Worm (Caenorhabditis elegans): ENCODE measurements around the gene C35D10.12.

Gene C35D10.12

DNA sequence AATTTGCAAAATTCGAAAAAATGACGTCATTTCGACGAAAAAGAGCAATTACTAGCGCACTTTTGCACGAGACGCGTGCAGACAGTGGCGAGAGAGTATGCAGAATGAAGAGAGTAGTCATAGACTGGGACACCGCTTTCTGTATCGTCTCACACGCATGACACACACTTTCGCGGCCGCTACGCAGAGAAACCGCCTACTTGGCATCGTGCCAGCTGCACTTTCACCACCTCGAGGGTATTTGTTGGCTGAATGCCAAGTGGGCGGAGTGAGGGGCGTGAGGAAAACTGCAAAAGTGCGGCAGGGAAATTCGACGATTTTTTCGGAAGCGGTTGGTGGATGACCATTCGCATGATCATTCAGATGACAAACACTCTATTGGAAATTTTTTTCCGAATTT is 25.2 kb upstream of the C35D10.12 start (continued):
- TF ChIP-seq sox-2 (GFP tag; IDR thresholded peaks at IDR 0.05) (no peak; the same call in 1 of the 2 replicates), pros-1 (tag; optimal IDR thresholded peaks at IDR 0.05) (peak; percentile 92), pha-2 (tag; optimal IDR thresholded peaks at IDR 0.05) (peak; percentile 43), lim-6 (tag; optimal IDR thresholded peaks at IDR 0.05) (peak; percentile 79), eyg-1 (tag; optimal IDR thresholded peaks at IDR 0.05) (peak; percentile 25), ceh-19 (GFP tag; optimal IDR thresholded peaks at IDR 0.05) (peak; percentile 56), zip-5 (tag; optimal IDR thresholded peaks at IDR 0.05) (no peak), ceh-48 (tag; optimal IDR thresholded peaks at IDR 0.05) (peak; percentile 23), unc-86 (tag; optimal IDR thresholded peaks at IDR 0.05) (peak; percentile 54), tbx-7 (tag; optimal IDR thresholded peaks at IDR 0.05) (peak; percentile 52), madf-2 (tag; optimal IDR thresholded peaks at IDR 0.05) (peak; percentile 63), npax-4 (tag; optimal IDR thresholded peaks at IDR 0.05) (no peak), unc-55 (GFP tag; optimal IDR thresholded peaks at IDR 0.05) (peak; percentile 94), pha-4 (tag; optimal IDR thresholded peaks at IDR 0.05) (no peak), pqm-1 (tag; optimal IDR thresholded peaks at IDR 0.05) (peak; percentile 77), hlh-13 (GFP tag; optimal IDR thresholded peaks at IDR 0.05) (no peak), pag-3 (tag; optimal IDR thresholded peaks at IDR 0.05; ENCODE audit: borderline replicate concordance) (no peak), ceh-24 (tag; optimal IDR thresholded peaks at IDR 0.05) (no peak), C08G9.2 (tag; optimal IDR thresholded peaks at IDR 0.05) (peak; percentile 60), fkh-10 (GFP tag; optimal IDR thresholded peaks at IDR 0.05) (peak; percentile 72), tbx-2 (tag; optimal IDR thresholded peaks at IDR 0.05) (peak; percentile 98), nhr-232 (tag; optimal IDR thresholded peaks at IDR 0.05) (no peak), nhr-11 (tag; optimal IDR thresholded peaks at IDR 0.05) (no peak), sdc-2 (tag; optimal IDR thresholded peaks at IDR 0.05) (peak; percentile 75), hlh-6 (tag; optimal IDR thresholded peaks at IDR 0.05) (peak; percentile 37), lin-11 (tag; optimal IDR thresholded peaks at IDR 0.05) (no peak), rnt-1 (tag; optimal IDR thresholded peaks at IDR 0.05) (peak; percentile 98), Y22D7AL.16 (tag; optimal IDR thresholded peaks at IDR 0.05) (no peak), fkh-6 (tag; optimal IDR thresholded peaks at IDR 0.05) (peak; percentile 54), ceh-34 (tag; optimal IDR thresholded peaks at IDR 0.05) (peak; percentile 95), ceh-30 (tag; optimal IDR thresholded peaks at IDR 0.05) (peak; percentile 5), F13H6.1 (tag; optimal IDR thresholded peaks at IDR 0.05) (peak; percentile 89), ceh-18 (tag; optimal IDR thresholded peaks at IDR 0.05) (peak; percentile 99), gmeb-2 (tag; optimal IDR thresholded peaks at IDR 0.05) (peak; percentile 10), hlh-8 (tag; optimal IDR thresholded peaks at IDR 0.05) (peak; percentile 40), ceh-31 (tag; optimal IDR thresholded peaks at IDR 0.05) (peak; percentile 98), odd-2 (tag; optimal IDR thresholded peaks at IDR 0.05) (no peak), fax-1 (tag; optimal IDR thresholded peaks at IDR 0.05) (no peak), ama-1 (optimal IDR thresholded peaks at IDR 0.05) (no peak), unc-3 (GFP tag; conservative IDR thresholded peaks at IDR 0.05) (0 out of 2 replicates have a peak, but pooled peaks have one; percentile 37), unc-3 (tag; optimal IDR thresholded peaks at IDR 0.05) (peak; percentile 85), C38D4.7 (GFP tag; optimal IDR thresholded peaks at IDR 0.05) (no peak), K09A11.1 (tag; optimal IDR thresholded peaks at IDR 0.05; ENCODE audit: insufficient read depth) (peak; percentile 33)

DNA sequence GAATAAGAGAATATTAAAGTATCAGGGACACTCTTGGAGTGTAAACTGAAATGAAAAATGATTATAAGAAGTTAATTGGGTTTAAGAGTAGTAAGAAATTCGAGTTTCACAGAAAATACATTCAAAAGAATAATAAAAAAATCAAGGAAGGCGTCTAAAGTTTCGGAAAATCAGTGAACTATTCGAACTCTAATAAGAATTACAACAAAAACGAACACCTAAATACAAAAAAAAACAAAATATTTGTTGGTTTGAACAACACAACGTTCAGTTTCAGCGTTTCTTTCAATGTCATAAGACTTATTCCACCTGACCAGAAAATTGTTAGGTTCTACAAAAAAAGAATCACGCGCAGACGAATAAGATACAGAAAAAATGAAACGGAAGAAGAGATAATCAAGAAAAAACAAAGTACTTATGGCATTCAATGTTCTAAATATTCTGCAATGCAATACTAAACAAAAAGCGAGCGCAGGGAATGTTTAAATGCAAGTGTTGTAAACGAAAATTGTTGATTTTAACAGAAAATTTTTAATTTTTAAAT is 24.5 kb upstream of the C35D10.12 start, which contains the start of gene nhl-2:
nhl-2 (minus strand) TSS at position 51 of the 544 bp plus-strand sequence.
- no peak for TF ChIP-seq ceh-24 (tag; optimal IDR thresholded peaks at IDR 0.05)
- no peak for TF ChIP-seq pha-2 (tag; optimal IDR thresholded peaks at IDR 0.05)
- TF ChIP-seq lim-6 (tag; optimal IDR thresholded peaks at IDR 0.05): no peak
